Fruit fly (Drosophila melanogaster): ENCODE measurements around the gene Pyroxd1.
A peak's percentile ranks its signal among the peaks of the same experiment; 100 is the strongest.

Gene Pyroxd1

DNA sequence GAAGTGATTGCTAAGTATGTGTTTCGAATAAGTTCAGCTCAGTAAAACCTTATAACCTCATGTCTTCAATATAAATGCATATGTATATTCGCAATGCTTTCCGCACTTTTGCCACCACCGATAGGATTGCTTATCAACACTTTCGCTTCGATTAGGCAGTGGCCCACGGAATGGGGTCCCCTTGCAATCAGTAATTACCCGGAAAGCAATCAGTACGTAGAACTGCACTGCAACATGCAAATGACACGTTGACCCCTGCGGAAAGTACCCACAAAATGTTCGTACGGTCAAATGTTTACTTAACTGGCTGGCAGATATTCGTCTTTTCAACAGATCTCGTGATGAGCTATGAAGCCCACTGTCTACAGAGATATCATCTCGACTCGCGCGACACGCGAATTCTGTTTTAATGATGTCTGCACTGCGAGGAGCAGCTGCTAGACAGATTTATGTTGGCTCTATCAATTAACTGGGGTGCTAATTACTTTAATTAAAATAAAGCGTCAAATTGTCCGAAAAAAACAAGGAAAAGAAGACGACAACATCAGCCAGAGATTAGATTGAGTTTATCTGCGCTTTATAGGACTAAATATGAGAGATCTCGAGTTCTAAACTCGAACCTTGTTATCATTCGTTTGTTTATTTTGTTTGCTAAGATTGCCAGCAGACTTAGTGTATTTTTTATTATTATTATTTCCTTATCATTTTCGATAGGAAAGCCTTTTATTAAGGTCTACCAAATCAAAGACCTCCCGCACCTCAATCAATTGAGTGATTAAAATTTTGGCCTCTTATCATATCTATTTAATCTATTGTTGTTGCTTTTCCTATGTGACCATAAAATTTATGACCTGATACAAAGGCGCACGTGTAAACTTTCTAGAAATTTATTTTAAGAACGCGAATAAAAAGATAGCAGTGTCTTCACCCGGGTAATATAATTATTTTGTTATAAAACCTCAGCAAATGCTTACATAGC lies 13.5 kb upstream of the Pyroxd1 start (continued):
- TF ChIP-seq vfl (GFP tag; optimal IDR thresholded peaks at IDR 0.05): no peak
- no peak for TF ChIP-seq CG33213 (GFP tag; optimal IDR thresholded peaks at IDR 0.05)
- no peak for TF ChIP-seq dmrt99B (tag; optimal IDR thresholded peaks at IDR 0.05)
- TF ChIP-seq dan (GFP tag; IDR thresholded peaks at IDR 0.05): no peak
- TF ChIP-seq Blimp-1 (GFP tag; optimal IDR thresholded peaks at IDR 0.05): no peak
- no peak for TF ChIP-seq disco-r (GFP tag; optimal IDR thresholded peaks at IDR 0.05)
- no peak for TF ChIP-seq CG2129 (GFP tag; IDR thresholded peaks at IDR 0.05; ENCODE audit: partially characterized antibody)
- no peak for TF ChIP-seq Sox100B (GFP tag; optimal IDR thresholded peaks at IDR 0.05)
- no peak for TF ChIP-seq CG10959 (GFP tag; IDR thresholded peaks at IDR 0.05)
- TF ChIP-seq CG1233 (GFP tag; optimal IDR thresholded peaks at IDR 0.05): no peak
- no peak for TF ChIP-seq scrt (GFP tag; optimal IDR thresholded peaks at IDR 0.05)
- TF ChIP-seq lmd (GFP tag; IDR thresholded peaks at IDR 0.05): no peak
- no peak for TF ChIP-seq fu2 (GFP tag; optimal IDR thresholded peaks at IDR 0.05)
- TF ChIP-seq CG9817 (tag; optimal IDR thresholded peaks at IDR 0.05): no peak
- no peak for TF ChIP-seq chif (GFP tag; optimal IDR thresholded peaks at IDR 0.05)
- peak; percentile 19 for TF ChIP-seq PHDP (tag; optimal IDR thresholded peaks at IDR 0.05)
- TF ChIP-seq Dll (GFP tag; IDR thresholded peaks at IDR 0.05; ENCODE audit: partially characterized antibody): no peak
- TF ChIP-seq CG7839 (tag; optimal IDR thresholded peaks at IDR 0.05): no peak
- TF ChIP-seq sqz (GFP tag; optimal IDR thresholded peaks at IDR 0.05): peak; percentile 30
- no peak for TF ChIP-seq HLH3B (GFP tag; IDR thresholded peaks at IDR 0.05)
- no peak for TF ChIP-seq mam (GFP tag; optimal IDR thresholded peaks at IDR 0.05)
- no peak for TF ChIP-seq Kr (GFP tag; optimal IDR thresholded peaks at IDR 0.05)
- no peak for TF ChIP-seq ac (GFP tag; optimal IDR thresholded peaks at IDR 0.05)
- no peak for TF ChIP-seq gcm (GFP tag; optimal IDR thresholded peaks at IDR 0.05)
- no peak for TF ChIP-seq Hand (GFP tag; optimal IDR thresholded peaks at IDR 0.05)
- no peak for TF ChIP-seq CG7928 (GFP tag; optimal IDR thresholded peaks at IDR 0.05)
- TF ChIP-seq lab (GFP tag; optimal IDR thresholded peaks at IDR 0.05): peak; percentile 42
- TF ChIP-seq inv (GFP tag; IDR thresholded peaks at IDR 0.05; ENCODE audit: partially characterized antibody): no peak
- no peak for TF ChIP-seq az2 (GFP tag; optimal IDR thresholded peaks at IDR 0.05)
- TF ChIP-seq CG34376 (GFP tag; optimal IDR thresholded peaks at IDR 0.05): peak; percentile 74
- no peak for TF ChIP-seq ranshi (GFP tag; IDR thresholded peaks at IDR 0.05)
- TF ChIP-seq CG1024 (GFP tag; IDR thresholded peaks at IDR 0.05): no peak
- TF ChIP-seq CG15696 (tag; optimal IDR thresholded peaks at IDR 0.05): no peak
- no peak for TF ChIP-seq Dip2 (GFP tag; IDR thresholded peaks at IDR 0.05)
- TF ChIP-seq en (GFP tag; optimal IDR thresholded peaks at IDR 0.05): no peak
- TF ChIP-seq Drgx (GFP tag; IDR thresholded peaks at IDR 0.05): no peak
- TF ChIP-seq dimm (GFP tag; IDR thresholded peaks at IDR 0.05): no peak
- no peak for TF ChIP-seq Awh (GFP tag; IDR thresholded peaks at IDR 0.05)
- TF ChIP-seq CG15011 (GFP tag; optimal IDR thresholded peaks at IDR 0.05): peak; percentile 4
- TF ChIP-seq CG18599 (GFP tag; optimal IDR thresholded peaks at IDR 0.05): no peak
- TF ChIP-seq ken (GFP tag; IDR thresholded peaks at IDR 0.05): no peak
- no peak for TF ChIP-seq Scr (GFP tag; IDR thresholded peaks at IDR 0.05; ENCODE audit: partially characterized antibody)
- no peak for TF ChIP-seq Eip74EF (GFP tag; optimal IDR thresholded peaks at IDR 0.05)
- TF ChIP-seq gcm2 (GFP tag; optimal IDR thresholded peaks at IDR 0.05): no peak
- TF ChIP-seq Hey (tag; optimal IDR thresholded peaks at IDR 0.05): no peak
- TF ChIP-seq Bdp1 (GFP tag; optimal IDR thresholded peaks at IDR 0.05): no peak
- TF ChIP-seq CG17328 (GFP tag; IDR thresholded peaks at IDR 0.05): no peak
- TF ChIP-seq CG14860 (GFP tag; IDR thresholded peaks at IDR 0.05; ENCODE audit: partially characterized antibody): no peak
